Fruit fly (Drosophila melanogaster): ENCODE data around the gene dpr19.
A peak's percentile ranks its signal among the peaks of the same experiment; 100 is the strongest.

The dpr19 gene

dm6 chr2L:10356508-10356907, 19.5 kb upstream of the dpr19 start, which contains the start of the genes CtsL4 and ClpP (continued):
- TF ChIP-seq bsh (GFP tag; optimal IDR thresholded peaks at IDR 0.05): peak in 1 of 2 experiments; percentile 33
- TF ChIP-seq lab (GFP tag; optimal IDR thresholded peaks at IDR 0.05): no peak
- peak; percentile 33 for TF ChIP-seq zfh2 (GFP tag; optimal IDR thresholded peaks at IDR 0.05)
- peak; percentile 86 for TF ChIP-seq row (GFP tag; IDR thresholded peaks at IDR 0.05)
- peak; percentile 46 for TF ChIP-seq trem (tag; optimal IDR thresholded peaks at IDR 0.05)
- peak; percentile 60 for TF ChIP-seq lilli (GFP tag; optimal IDR thresholded peaks at IDR 0.05)
- peak; percentile 74 for TF ChIP-seq D19A (tag; optimal IDR thresholded peaks at IDR 0.05)
- no peak for TF ChIP-seq so (GFP tag; IDR thresholded peaks at IDR 0.05)
- no peak for TF ChIP-seq scrt (GFP tag; optimal IDR thresholded peaks at IDR 0.05)
- TF ChIP-seq Lhr (GFP tag; optimal IDR thresholded peaks at IDR 0.05): peak; percentile 62
- TF ChIP-seq twi (tag; optimal IDR thresholded peaks at IDR 0.05): peak; percentile 61
- no peak for TF ChIP-seq CG1647 (GFP tag; optimal IDR thresholded peaks at IDR 0.05)
- TF ChIP-seq Antp (GFP tag; optimal IDR thresholded peaks at IDR 0.05): peak; percentile 48
- no peak for TF ChIP-seq CG6654 (GFP tag; optimal IDR thresholded peaks at IDR 0.05)
- TF ChIP-seq stc (GFP tag; IDR thresholded peaks at IDR 0.05): 0 out of 2 replicates have a peak, but pooled peaks have one; percentile 23
- no peak for TF ChIP-seq CG13624 (GFP tag; optimal IDR thresholded peaks at IDR 0.05)
- TF ChIP-seq nom (GFP tag; optimal IDR thresholded peaks at IDR 0.05): no peak
- TF ChIP-seq CG1603 (tag; optimal IDR thresholded peaks at IDR 0.05): peak; percentile 100
- TF ChIP-seq Dp (GFP tag; optimal IDR thresholded peaks at IDR 0.05): peak; percentile 5
- peak in 1 of 2 experiments; percentile 2 for TF ChIP-seq Hr51 (GFP tag; optimal IDR thresholded peaks at IDR 0.05)
- peak; percentile 100 for TF ChIP-seq CG30020 (tag; optimal IDR thresholded peaks at IDR 0.05)
- peak; percentile 83 for TF ChIP-seq rib (GFP tag; IDR thresholded peaks at IDR 0.05)
- peak; percentile 3 for TF ChIP-seq maf-S (GFP tag; optimal IDR thresholded peaks at IDR 0.05)
- TF ChIP-seq CG11723 (GFP tag; optimal IDR thresholded peaks at IDR 0.05): peak; percentile 99
- TF ChIP-seq luna (GFP tag; optimal IDR thresholded peaks at IDR 0.05): no peak
- TF ChIP-seq YL-1 (GFP tag; optimal IDR thresholded peaks at IDR 0.05): peak; percentile 53
- peak; percentile 55 for TF ChIP-seq CG2712 (tag; optimal IDR thresholded peaks at IDR 0.05)
- TF ChIP-seq fd3F (GFP tag; optimal IDR thresholded peaks at IDR 0.05): peak; percentile 42
- TF ChIP-seq CG18619 (GFP tag; optimal IDR thresholded peaks at IDR 0.05): no peak
- 0 out of 2 replicates have a peak, but pooled peaks have one; percentile 27 for TF ChIP-seq CG17328 (GFP tag; IDR thresholded peaks at IDR 0.05)
- peak; percentile 95 for TF ChIP-seq MBD-R2 (GFP tag; IDR thresholded peaks at IDR 0.05)
- TF ChIP-seq chn (GFP tag; optimal IDR thresholded peaks at IDR 0.05): peak; percentile 13
- peak; percentile 8 for TF ChIP-seq Ssrp (tag; optimal IDR thresholded peaks at IDR 0.05)
- no peak for TF ChIP-seq Awh (GFP tag; IDR thresholded peaks at IDR 0.05)
- TF ChIP-seq Hsf (GFP tag; optimal IDR thresholded peaks at IDR 0.05): peak; percentile 59
- peak; percentile 26 for TF ChIP-seq Fer3 (tag; optimal IDR thresholded peaks at IDR 0.05)
- no peak for TF ChIP-seq sd (tag; optimal IDR thresholded peaks at IDR 0.05)
- TF ChIP-seq tap (tag; optimal IDR thresholded peaks at IDR 0.05): no peak
- peak; percentile 36 for TF ChIP-seq CG9437 (GFP tag; optimal IDR thresholded peaks at IDR 0.05)
- TF ChIP-seq CG10274 (GFP tag; optimal IDR thresholded peaks at IDR 0.05): no peak
- no peak for TF ChIP-seq CG6791 (GFP tag; IDR thresholded peaks at IDR 0.05; ENCODE audit: partially characterized antibody)
- no peak for TF ChIP-seq caup (GFP tag; optimal IDR thresholded peaks at IDR 0.05; ENCODE audit: severe bottlenecking)
- TF ChIP-seq Six4 (GFP tag; optimal IDR thresholded peaks at IDR 0.05): peak; percentile 37
- TF ChIP-seq HLH54F (GFP tag; optimal IDR thresholded peaks at IDR 0.05): peak; percentile 34
- peak; percentile 1 for TF ChIP-seq CG12942 (GFP tag; optimal IDR thresholded peaks at IDR 0.05)
- TF ChIP-seq HLH4C (GFP tag; IDR thresholded peaks at IDR 0.05; ENCODE audit: partially characterized antibody): no peak
- TF ChIP-seq btn (GFP tag; optimal IDR thresholded peaks at IDR 0.05): no peak
- TF ChIP-seq TFAM (GFP tag; optimal IDR thresholded peaks at IDR 0.05): no peak
- TF ChIP-seq CG5245 (GFP tag; optimal IDR thresholded peaks at IDR 0.05): peak; percentile 5
- TF ChIP-seq Myb (GFP tag; optimal IDR thresholded peaks at IDR 0.05): peak; percentile 15
